Fruit fly (Drosophila melanogaster) whole organism, adult: ENCODE data around the gene CG33934.

Experiments
- CG7101 ChIP-seq: fragments of 200-800 bp; sonication (Bioruptor generic); optimal IDR thresholded peaks from 2 replicates; lab custom pipeline; 2018; ENCODE audit warnings: missing biosample characterization, mild to moderate bottlenecking, missing genetic modification characterization, moderate library complexity
- bab1 ChIP-seq: fragments of 200-800 bp; sonication (Bioruptor generic); optimal IDR thresholded peaks from 3 replicates; lab custom pipeline; 2019; ENCODE audit warnings: missing biosample characterization, mild to moderate bottlenecking, missing genetic modification characterization, moderate library complexity

DNA sequence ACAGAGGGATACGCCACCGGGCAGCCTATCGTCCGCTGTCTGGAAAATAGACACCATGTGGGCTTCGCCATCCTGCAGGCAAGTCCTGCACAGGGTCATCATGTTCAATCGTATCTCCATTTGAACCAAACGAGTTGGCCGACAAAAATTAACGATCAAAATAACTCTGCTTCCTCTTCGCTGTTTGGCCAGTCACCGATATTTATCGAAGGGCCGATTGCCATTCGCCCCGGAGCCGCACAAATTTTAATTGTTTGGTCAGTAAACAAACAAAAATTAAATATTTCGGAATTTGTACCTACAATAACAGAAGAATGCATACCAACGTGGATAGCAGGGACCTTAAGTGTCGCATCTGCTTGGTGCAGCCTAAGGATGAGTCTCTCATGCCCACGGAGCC, 14.7 kb upstream of the CG33934 start, which contains the start of the genes CG4424 and CG4854:
- TF ChIP-seq bab1 (no peak), CG7101 (tag; lab: Kevin White, UChicago) (no peak)
